Worm (Caenorhabditis elegans) whole organism, L2 larva: ENCODE data around the gene Y51A2B.5.
"Not testable (repeated sequence)": the region's sequence is repeated elsewhere in the genome, so short reads cannot be mapped to it uniquely, and the experiment has no call there.

ENCODE experiments used
- C34F6.9 ChIP-seq: fragments of 150-350 bp; optimal IDR thresholded peaks from 2 replicates; lab custom pipeline; 2014; ENCODE audit warnings: missing biosample characterization, missing genetic modification characterization
- R02D3.7 ChIP-seq: fragments of 150-350 bp; optimal IDR thresholded peaks from 2 replicates; lab custom pipeline; 2014; ENCODE audit warnings: missing biosample characterization, missing genetic modification characterization
- ZK546.5 ChIP-seq: sonication (generic microtip); optimal IDR thresholded peaks from 2 replicates; lab custom pipeline; 2017; ENCODE audit warnings: missing biosample characterization, missing genetic modification characterization
- alr-1 ChIP-seq: fragments of 150-350 bp; optimal IDR thresholded peaks from 2 replicates; lab custom pipeline; 2014; ENCODE audit warnings: missing biosample characterization, missing genetic modification characterization
- aly-2 ChIP-seq: fragments of 150-350 bp; optimal IDR thresholded peaks from 2 replicates; lab custom pipeline; 2014; ENCODE audit warnings: missing biosample characterization, missing genetic modification characterization
- ama-1 ChIP-seq: fragments of 150-350 bp; optimal IDR thresholded peaks from 2 replicates; lab custom pipeline; 2018; ENCODE audit warnings: inconsistent platforms
- blmp-1 ChIP-seq: sonication (generic microtip); optimal IDR thresholded peaks from 2 replicates; lab custom pipeline; 2017; ENCODE audit warnings: missing genetic modification characterization, mild to moderate bottlenecking, missing compliant biosample characterization, antibody characterized with exemption, moderate library complexity; ENCODE audit not compliant: insufficient read depth
- ceh-16 ChIP-seq: fragments of 150-350 bp; optimal IDR thresholded peaks from 2 replicates; lab custom pipeline; 2014; ENCODE audit warnings: missing biosample characterization, missing genetic modification characterization
- egl-27 ChIP-seq: sonication (generic microtip); optimal IDR thresholded peaks from 3 replicates; lab custom pipeline; 2017; ENCODE audit warnings: missing biosample characterization, missing genetic modification reagents, missing genetic modification characterization
- elt-1 ChIP-seq: fragments of 150-350 bp; optimal IDR thresholded peaks from 2 replicates; lab custom pipeline; 2014; ENCODE audit warnings: missing biosample characterization, missing genetic modification characterization
- elt-3 ChIP-seq: sonication (generic microtip); optimal IDR thresholded peaks from 2 replicates; lab custom pipeline; 2017; ENCODE audit warnings: missing biosample characterization, missing genetic modification characterization
- fos-1 ChIP-seq: fragments of 150-350 bp; optimal IDR thresholded peaks from 2 replicates; lab custom pipeline; 2014; ENCODE audit warnings: missing biosample characterization, missing genetic modification characterization
- gmeb-1 ChIP-seq: fragments of 150-350 bp; optimal IDR thresholded peaks from 2 replicates; lab custom pipeline; 2014; ENCODE audit warnings: missing biosample characterization, missing genetic modification characterization
- lin-11 ChIP-seq: fragments of 150-350 bp; sonication (generic microtip); optimal IDR thresholded peaks from 2 replicates; lab custom pipeline; 2014; ENCODE audit warnings: missing biosample characterization, missing genetic modification characterization, inconsistent platforms, mixed read lengths
- lin-13 ChIP-seq: fragments of 150-350 bp; optimal IDR thresholded peaks from 2 replicates; lab custom pipeline; 2014; ENCODE audit warnings: missing biosample characterization, missing genetic modification reagents, missing genetic modification characterization
- lin-39 ChIP-seq: fragments of 150-350 bp; optimal IDR thresholded peaks from 2 replicates; lab custom pipeline; 2014; ENCODE audit warnings: missing biosample characterization, missing genetic modification reagents, missing genetic modification characterization
- lsy-2 ChIP-seq, 2 experiments: fragments of 150-350 bp in 1 of 2; sonication (generic microtip) in 1 of 2; optimal IDR thresholded peaks; 2 replicates each; lab custom pipeline; 2014 to 2017; ENCODE audit warnings: missing biosample characterization in 2 of 2, missing genetic modification characterization in 2 of 2
- mab-5 ChIP-seq: fragments of 150-350 bp; optimal IDR thresholded peaks from 2 replicates; lab custom pipeline; 2014; ENCODE audit warnings: missing biosample characterization, missing genetic modification characterization
- mbf-1 ChIP-seq: sonication (generic microtip); optimal IDR thresholded peaks from 2 replicates; lab custom pipeline; 2017; ENCODE audit warnings: missing biosample characterization, missing genetic modification characterization
- mdl-1 ChIP-seq, 2 experiments: fragments of 150-350 bp in 1 of 2; sonication (generic microtip) in 1 of 2; optimal IDR thresholded peaks; 2 replicates each; lab custom pipeline; 2017; ENCODE audit warnings: missing biosample characterization in 2 of 2, missing genetic modification characterization in 2 of 2
- nhr-10 ChIP-seq: sonication (generic microtip); optimal IDR thresholded peaks from 2 replicates; lab custom pipeline; 2017; ENCODE audit warnings: missing biosample characterization, missing genetic modification characterization
- nhr-11 ChIP-seq: fragments of 150-350 bp; optimal IDR thresholded peaks from 2 replicates; lab custom pipeline; 2014; ENCODE audit warnings: missing biosample characterization, missing genetic modification characterization
- nhr-12 ChIP-seq: fragments of 150-350 bp; optimal IDR thresholded peaks from 2 replicates; lab custom pipeline; 2014; ENCODE audit warnings: missing biosample characterization, missing genetic modification characterization
- nhr-23 ChIP-seq: fragments of 150-350 bp; optimal IDR thresholded peaks from 2 replicates; lab custom pipeline; 2014; ENCODE audit warnings: missing biosample characterization, missing genetic modification reagents, missing genetic modification characterization
- nhr-25 ChIP-seq: fragments of 150-350 bp; sonication (generic microtip); optimal IDR thresholded peaks from 3 replicates; lab custom pipeline; 2014; ENCODE audit warnings: missing biosample characterization, missing genetic modification characterization
- nhr-6 ChIP-seq: fragments of 150-350 bp; optimal IDR thresholded peaks from 2 replicates; lab custom pipeline; 2014; ENCODE audit warnings: missing biosample characterization, missing genetic modification characterization
- nhr-77 ChIP-seq: fragments of 150-350 bp; optimal IDR thresholded peaks from 2 replicates; lab custom pipeline; 2014; ENCODE audit warnings: missing biosample characterization, missing genetic modification characterization
- peb-1 ChIP-seq: fragments of 150-350 bp; optimal IDR thresholded peaks from 2 replicates; lab custom pipeline; 2014; ENCODE audit warnings: missing biosample characterization, missing genetic modification characterization
- sem-4 ChIP-seq: fragments of 150-350 bp; optimal IDR thresholded peaks from 2 replicates; lab custom pipeline; 2014; ENCODE audit warnings: missing biosample characterization, missing genetic modification reagents, missing genetic modification characterization
- sma-3 ChIP-seq: sonication (generic microtip); optimal IDR thresholded peaks from 2 replicates; lab custom pipeline; 2016; ENCODE audit warnings: missing genetic modification reagents, missing genetic modification characterization, missing compliant biosample characterization
- snpc-4 ChIP-seq: fragments of 150-350 bp; optimal IDR thresholded peaks from 2 replicates; lab custom pipeline; 2014; ENCODE audit warnings: missing biosample characterization, missing genetic modification characterization
- unc-62 ChIP-seq: fragments of 150-350 bp; optimal IDR thresholded peaks from 2 replicates; lab custom pipeline; 2014; ENCODE audit warnings: missing biosample characterization, missing genetic modification reagents, missing genetic modification characterization
- zag-1 ChIP-seq: fragments of 150-350 bp; optimal IDR thresholded peaks from 2 replicates; lab custom pipeline; 2014; ENCODE audit warnings: missing biosample characterization, missing genetic modification characterization
- ztf-1 ChIP-seq: fragments of 200-800 bp; sonication (Bioruptor generic); conservative IDR thresholded peaks from 2 replicates; pipeline ENCODE4 v1.3.6; 2022; ENCODE audit warnings: missing genetic modification characterization, missing compliant biosample characterization
- ztf-4 ChIP-seq: fragments of 150-350 bp; optimal IDR thresholded peaks from 2 replicates; lab custom pipeline; 2014; ENCODE audit warnings: missing biosample characterization, missing genetic modification characterization

The Y51A2B.5 gene

DNA sequence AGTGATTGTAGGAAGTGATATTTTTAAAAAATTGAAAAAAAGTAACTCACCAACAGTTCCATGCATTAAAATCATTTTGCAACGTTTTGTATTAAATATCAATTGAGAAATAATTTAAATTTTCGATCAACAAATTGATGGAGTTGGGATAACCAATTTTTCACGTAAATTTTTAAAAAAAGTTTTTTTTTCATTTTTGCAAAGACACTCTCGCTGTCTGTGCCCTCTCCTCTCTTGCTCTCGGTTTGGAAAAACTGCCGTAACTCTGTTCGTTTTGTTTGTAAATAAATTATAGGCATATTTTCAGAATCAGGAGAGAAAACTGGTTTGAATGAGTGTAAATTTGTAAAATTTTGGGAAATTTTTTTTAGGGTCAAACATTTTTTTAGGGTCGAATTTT, 8.7 kb downstream of the Y51A2B.5 start, which contains the start of gene Y51A2B.16:
Gene Y51A2B.16 (minus strand): TSS at position 101 of the 400 bp plus-strand sequence.
- TF ChIP-seq nhr-23 (tag; lab: Kevin White, UChicago) = no peak
- no peak for TF ChIP-seq lin-11 (tag; lab: Kevin White, UChicago)
- TF ChIP-seq unc-62 = no peak
- no peak for TF ChIP-seq R02D3.7
- no peak for TF ChIP-seq blmp-1 (tag; lab: Kevin White, UChicago)
- TF ChIP-seq sem-4 = no peak

- TF ChIP-seq nhr-23 (tag; lab: Kevin White, UChicago) (no peak), ama-1 (lab: Kevin White, UChicago) (no peak), alr-1 (tag; lab: Kevin White, UChicago) (no peak)
Measured at ce11 chrV:18402743-18403142, 13.7 kb downstream of the Y51A2B.5 start.

DNA sequence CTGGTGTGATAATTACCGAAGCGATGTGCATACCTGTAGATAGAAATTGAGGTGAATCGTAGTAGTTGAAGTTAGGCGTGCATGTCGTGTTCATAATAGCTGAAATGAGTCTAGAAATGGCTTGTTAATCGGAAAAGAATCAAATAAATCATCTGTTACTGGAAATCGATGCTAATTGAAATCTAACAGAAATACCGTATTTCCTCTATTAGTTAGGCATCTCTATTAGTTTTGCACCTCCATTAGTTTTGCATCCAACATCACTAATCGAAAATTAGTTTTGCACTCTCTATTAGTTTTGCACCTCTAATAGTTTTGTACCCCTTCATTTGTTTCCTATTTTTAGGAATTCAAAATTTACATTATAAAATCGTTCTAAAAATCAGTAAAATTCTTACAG, 15.7 kb downstream of the Y51A2B.5 start, which contains the start of gene srh-209:
Gene srh-209 (minus strand): TSS at position 101 of the 400 bp plus-strand sequence.
- not testable (repeated sequence) for TF ChIP-seq egl-27 (tag; lab: Kevin White, UChicago); nhr-10 (tag; lab: Kevin White, UChicago); ama-1 (lab: Kevin White, UChicago)

DNA sequence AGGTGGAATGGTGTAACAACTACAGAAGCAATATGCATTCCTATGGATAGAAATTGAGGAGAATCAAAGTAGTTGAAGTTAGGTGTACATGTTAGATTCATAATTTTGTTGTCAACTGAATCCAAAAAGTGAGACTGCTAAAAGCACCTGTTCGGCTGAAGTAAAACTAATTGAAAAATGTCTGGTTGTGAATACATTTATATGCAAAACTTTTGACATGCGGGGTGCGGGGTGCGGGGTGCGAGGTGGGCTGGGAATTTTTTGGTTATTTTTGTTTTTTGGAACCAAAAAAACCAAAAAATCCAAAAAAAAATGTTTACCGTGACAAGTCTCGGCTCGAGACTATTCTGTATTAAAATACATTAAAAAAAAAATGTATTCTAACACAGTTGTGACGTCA, 21.1 kb downstream of the Y51A2B.5 start, which contains the start of gene srh-207:
Gene srh-207 (minus strand): TSS at position 101 of the 400 bp plus-strand sequence.
- TF ChIP-seq snpc-4 = no peak
- no peak for TF ChIP-seq mdl-1 (tag; optimal IDR thresholded peaks at IDR 0.05; lab: Kevin White, UChicago)
- TF ChIP-seq nhr-6 (tag; lab: Kevin White, UChicago) = no peak
- TF ChIP-seq sma-3 (GFP tag; lab: Kevin White, UChicago) = no peak
- no peak for TF ChIP-seq ceh-16 (tag; lab: Kevin White, UChicago)
- no peak for TF ChIP-seq lin-39 (tag; lab: Kevin White, UChicago)
- no peak for TF ChIP-seq ztf-1 (GFP tag; lab: Robert Waterston, UW)
- no peak for TF ChIP-seq R02D3.7
- TF ChIP-seq elt-3 (tag; lab: Kevin White, UChicago) = no peak
- no peak for TF ChIP-seq nhr-12 (tag; lab: Kevin White, UChicago)
- TF ChIP-seq blmp-1 (tag; lab: Kevin White, UChicago) = no peak
- no peak for TF ChIP-seq nhr-11 (tag; lab: Kevin White, UChicago)
- TF ChIP-seq lin-13 (GFP tag; lab: Kevin White, UChicago) = no peak
- no peak for TF ChIP-seq aly-2 (tag; lab: Kevin White, UChicago)
- TF ChIP-seq gmeb-1 = no peak
- no peak for TF ChIP-seq nhr-25
- TF ChIP-seq zag-1 (tag; lab: Kevin White, UChicago) = no peak
- no peak for TF ChIP-seq alr-1 (tag; lab: Kevin White, UChicago)

DNA sequence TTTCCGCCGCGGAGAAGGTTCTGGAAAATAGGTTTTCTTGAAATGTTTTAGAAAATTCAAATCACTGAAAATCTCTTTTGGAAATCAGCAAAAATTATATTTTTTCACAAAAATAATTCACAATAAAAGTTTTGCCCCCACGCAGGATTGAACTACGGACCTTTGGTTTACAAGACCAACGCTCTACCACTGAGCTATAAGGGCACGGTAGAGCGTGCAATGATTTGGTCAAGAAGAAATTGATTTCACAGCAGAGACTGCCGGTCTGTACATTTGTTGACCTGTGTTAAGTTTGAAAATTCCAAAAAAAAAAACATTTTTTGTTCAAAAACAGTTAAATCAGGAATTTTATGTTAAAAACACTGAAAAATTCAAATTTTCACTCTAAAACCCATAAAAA, 23.3 kb downstream of the Y51A2B.5 start:
- no peak for TF ChIP-seq nhr-25
- peak; percentile 1 for TF ChIP-seq fos-1 (tag; lab: Kevin White, UChicago)

- TF ChIP-seq lsy-2 (tag; optimal IDR thresholded peaks at IDR 0.05; lab: Kevin White, UChicago) (no peak), nhr-12 (tag; lab: Kevin White, UChicago) (no peak), sem-4 (no peak), ztf-4 (no peak), egl-27 (tag; lab: Kevin White, UChicago) (no peak), alr-1 (tag; lab: Kevin White, UChicago) (no peak), mab-5 (tag; lab: Kevin White, UChicago) (no peak), C34F6.9 (no peak), nhr-77 (tag; lab: Kevin White, UChicago) (no peak), mbf-1 (no peak), peb-1 (no peak), lin-13 (GFP tag; lab: Kevin White, UChicago) (no peak), aly-2 (tag; lab: Kevin White, UChicago) (no peak), nhr-23 (tag; lab: Kevin White, UChicago) (no peak), nhr-10 (tag; lab: Kevin White, UChicago) (no peak), ZK546.5 (no peak), unc-62 (no peak), zag-1 (tag; lab: Kevin White, UChicago) (no peak), elt-1 (tag; lab: Kevin White, UChicago) (no peak)
- TF ChIP-seq, all 48 proteins: peak for 0
Measured at ce11 chrV:18412887-18413286, 23.8 kb downstream of the Y51A2B.5 start, which contains the start of gene ZK262.2. Gene ZK262.2, minus strand, starts transcription at chrV:18412987.
